Worm (Caenorhabditis elegans) whole organism, young adult: ENCODE measurements around the gene ubc-18.

Experiments used
- C17E4.6 ChIP-seq: fragments of 200-800 bp; sonication (Bioruptor generic); IDR thresholded peaks from 2 replicates; pipeline ENCODE4 v1.3.6; 2022; ENCODE audit warnings: missing genetic modification reagents, missing genetic modification characterization, missing compliant biosample characterization
- D2030.7 ChIP-seq: fragments of 200-800 bp; sonication (Bioruptor generic); IDR thresholded peaks from 2 replicates; pipeline ENCODE4 v1.3.6; 2022; ENCODE audit warnings: missing genetic modification reagents, missing genetic modification characterization, missing compliant biosample characterization
- F57A8.1 ChIP-seq: fragments of 200-800 bp; sonication (Bioruptor generic); optimal IDR thresholded peaks from 2 replicates; lab custom pipeline; 2018; ENCODE audit warnings: mild to moderate bottlenecking, missing genetic modification characterization, moderate library complexity, missing compliant biosample characterization
- Y53F4B.3 ChIP-seq: fragments of 200-800 bp; sonication (Bioruptor generic); IDR thresholded peaks from 2 replicates; pipeline ENCODE4 v1.3.6; 2022; ENCODE audit warnings: missing genetic modification reagents, missing genetic modification characterization, missing compliant biosample characterization
- Y79H2A.3 ChIP-seq: fragments of 200-800 bp; sonication (Bioruptor generic); conservative IDR thresholded peaks from 2 replicates; pipeline ENCODE4 v1.3.6; 2022; ENCODE audit warnings: missing genetic modification reagents, missing genetic modification characterization, missing compliant biosample characterization
- Y95B8A.8 ChIP-seq: fragments of 200-800 bp; sonication (Bioruptor generic); IDR thresholded peaks from 2 replicates; pipeline ENCODE4 v1.3.6; 2022; ENCODE audit warnings: missing genetic modification reagents, missing genetic modification characterization, missing compliant biosample characterization
- akir-1 ChIP-seq: fragments of 200-800 bp; sonication (Bioruptor generic); optimal IDR thresholded peaks from 2 replicates; lab custom pipeline; 2018; ENCODE audit warnings: mild to moderate bottlenecking, missing genetic modification characterization, moderate library complexity, missing compliant biosample characterization
- ama-1 ChIP-seq, 3 experiments: fragments of 150-350 bp in 1 of 3; sonication (generic microtip) in 2 of 3; optimal IDR thresholded peaks; 2 replicates each; lab custom pipeline; 2014 to 2018; ENCODE audit warnings: missing biosample characterization in 2 of 3, missing genetic modification characterization in 2 of 3, missing genetic modification reagents in 2 of 3
- athp-1 ChIP-seq: sonication (generic microtip); optimal IDR thresholded peaks from 2 replicates; lab custom pipeline; 2017; ENCODE audit warnings: mild to moderate bottlenecking, missing genetic modification characterization, missing compliant biosample characterization
- attf-3 ChIP-seq: fragments of 200-800 bp; sonication (Bioruptor generic); conservative IDR thresholded peaks from 2 replicates; pipeline ENCODE4 v1.3.6; 2022; ENCODE audit warnings: missing genetic modification reagents, missing genetic modification characterization, missing compliant biosample characterization
- attf-5 ChIP-seq: fragments of 200-800 bp; sonication (Bioruptor generic); optimal IDR thresholded peaks from 2 replicates; lab custom pipeline; 2018; ENCODE audit warnings: mild to moderate bottlenecking, missing genetic modification characterization, missing compliant biosample characterization
- ceh-79 ChIP-seq: sonication (generic microtip); optimal IDR thresholded peaks from 2 replicates; lab custom pipeline; 2017; ENCODE audit warnings: mild to moderate bottlenecking, missing genetic modification characterization, missing compliant biosample characterization
- dpl-1 ChIP-seq: fragments of 150-350 bp; optimal IDR thresholded peaks from 2 replicates; lab custom pipeline; 2014; ENCODE audit warnings: missing biosample characterization, missing genetic modification reagents, missing genetic modification characterization
- efl-1 ChIP-seq: fragments of 150-350 bp; optimal IDR thresholded peaks from 2 replicates; lab custom pipeline; 2014; ENCODE audit warnings: missing biosample characterization, missing genetic modification reagents, missing genetic modification characterization
- egl-18 ChIP-seq: fragments of 200-800 bp; sonication (Bioruptor generic); IDR thresholded peaks from 2 replicates; pipeline ENCODE4 v1.3.6; 2022; ENCODE audit warnings: missing genetic modification reagents, missing genetic modification characterization, missing compliant biosample characterization
- egrh-3 ChIP-seq: fragments of 200-800 bp; sonication (Bioruptor generic); IDR thresholded peaks from 2 replicates; pipeline ENCODE4 v1.3.6; 2022; ENCODE audit warnings: missing genetic modification reagents, missing genetic modification characterization, missing compliant biosample characterization
- ekl-4 ChIP-seq: fragments of 200-800 bp; sonication (Bioruptor generic); IDR thresholded peaks from 2 replicates; pipeline ENCODE4 v1.3.6; 2022; ENCODE audit warnings: missing genetic modification reagents, missing genetic modification characterization, missing compliant biosample characterization
- hmg-20 ChIP-seq: fragments of 200-800 bp; sonication (Bioruptor generic); IDR thresholded peaks from 2 replicates; pipeline ENCODE4 v1.3.6; 2022; ENCODE audit warnings: missing genetic modification reagents, missing genetic modification characterization, missing compliant biosample characterization
- hsf-1 ChIP-seq: fragments of 200-800 bp; sonication (Bioruptor generic); IDR thresholded peaks from 2 replicates; pipeline ENCODE4 v1.3.6; 2022; ENCODE audit warnings: missing genetic modification reagents, missing genetic modification characterization, missing compliant biosample characterization
- lin-35 ChIP-seq, 3 experiments: fragments of 150-350 bp in 2 of 3; sonication (generic microtip) in 1 of 3; optimal IDR thresholded peaks; 2 replicates each; lab custom pipeline; 2014 to 2018; ENCODE audit warnings: missing biosample characterization in 3 of 3, missing genetic modification characterization in 3 of 3, missing genetic modification reagents in 3 of 3
- lin-54 ChIP-seq: fragments of 200-800 bp; sonication (Bioruptor generic); optimal IDR thresholded peaks from 2 replicates; lab custom pipeline; 2018; ENCODE audit warnings: mild to moderate bottlenecking, missing genetic modification characterization, missing compliant biosample characterization
- lsl-1 ChIP-seq: fragments of 200-800 bp; sonication (Bioruptor generic); optimal IDR thresholded peaks from 2 replicates; lab custom pipeline; 2018; ENCODE audit warnings: mild to moderate bottlenecking, missing genetic modification characterization, moderate library complexity, missing compliant biosample characterization
- madf-10 ChIP-seq: sonication (generic microtip); optimal IDR thresholded peaks from 2 replicates; lab custom pipeline; 2016; ENCODE audit warnings: mild to moderate bottlenecking, missing genetic modification characterization, missing compliant biosample characterization
- madf-6 ChIP-seq: fragments of 200-800 bp; sonication (Bioruptor generic); IDR thresholded peaks from 2 replicates; pipeline ENCODE4 v1.3.6; 2022; ENCODE audit warnings: missing genetic modification reagents, missing genetic modification characterization, missing compliant biosample characterization
- mcd-1 ChIP-seq: fragments of 200-800 bp; sonication (Bioruptor generic); IDR thresholded peaks from 2 replicates; pipeline ENCODE4 v1.3.6; 2022; ENCODE audit warnings: missing genetic modification reagents, missing genetic modification characterization, missing compliant biosample characterization
- nfya-2 ChIP-seq: fragments of 200-800 bp; sonication (Bioruptor generic); IDR thresholded peaks from 2 replicates; pipeline ENCODE4 v1.3.6; 2022; ENCODE audit warnings: missing genetic modification reagents, missing genetic modification characterization, missing compliant biosample characterization
- nhr-120 ChIP-seq: fragments of 200-800 bp; sonication (Bioruptor generic); IDR thresholded peaks from 2 replicates; pipeline ENCODE4 v1.3.6; 2022; ENCODE audit warnings: missing genetic modification characterization, missing compliant biosample characterization
- nhr-27 ChIP-seq: fragments of 200-800 bp; sonication (Bioruptor generic); optimal IDR thresholded peaks from 2 replicates; lab custom pipeline; 2018; ENCODE audit warnings: mild to moderate bottlenecking, missing genetic modification characterization, moderate library complexity, missing compliant biosample characterization
- snpc-1.1 ChIP-seq: sonication (generic microtip); optimal IDR thresholded peaks from 2 replicates; lab custom pipeline; 2017; ENCODE audit warnings: missing genetic modification characterization, mild to moderate bottlenecking, missing compliant biosample characterization, antibody characterized with exemption, moderate library complexity, missing genotype, missing genetic modification reagents; ENCODE audit not compliant: insufficient read depth
- snpc-1.3 ChIP-seq: sonication (generic microtip); optimal IDR thresholded peaks from 2 replicates; lab custom pipeline; 2017; ENCODE audit warnings: missing genetic modification characterization, mild to moderate bottlenecking, missing compliant biosample characterization, antibody characterized with exemption, moderate library complexity, missing genotype, missing genetic modification reagents; ENCODE audit not compliant: insufficient read depth
- snpc-3.4 ChIP-seq: sonication (generic microtip); optimal IDR thresholded peaks from 2 replicates; lab custom pipeline; 2017; ENCODE audit warnings: missing genetic modification characterization, mild to moderate bottlenecking, missing compliant biosample characterization, antibody characterized with exemption, moderate library complexity, missing genotype, missing genetic modification reagents
- snpc-4 ChIP-seq, 5 experiments: fragments of 150-350 bp in 1 of 5; sonication (generic microtip) in 4 of 5; optimal IDR thresholded peaks; 2 replicates each; lab custom pipeline; 2014 to 2018; ENCODE audit warnings: missing genetic modification characterization in 5 of 5, missing biosample characterization in 3 of 5, antibody characterized with exemption in 2 of 5, mild to moderate bottlenecking in 2 of 5, missing compliant biosample characterization in 2 of 5, missing genotype in 2 of 5, moderate library complexity in 2 of 5, missing genetic modification reagents in 1 of 5
- somi-1 ChIP-seq: fragments of 200-800 bp; sonication (Bioruptor generic); optimal IDR thresholded peaks from 2 replicates; lab custom pipeline; 2018; ENCODE audit warnings: mild to moderate bottlenecking, missing genetic modification characterization, missing compliant biosample characterization
- tbx-9 ChIP-seq: sonication (generic microtip); optimal IDR thresholded peaks from 2 replicates; lab custom pipeline; 2016; ENCODE audit warnings: borderline replicate concordance, missing genetic modification characterization, inconsistent platforms, missing compliant biosample characterization
- unc-130 ChIP-seq: sonication (generic microtip); optimal IDR thresholded peaks from 2 replicates; lab custom pipeline; 2016; ENCODE audit warnings: missing genetic modification reagents, missing genetic modification characterization, missing compliant biosample characterization
- zim-3 ChIP-seq: sonication (generic microtip); optimal IDR thresholded peaks from 2 replicates; lab custom pipeline; 2017; ENCODE audit warnings: mild to moderate bottlenecking, missing genetic modification characterization, moderate library complexity, missing compliant biosample characterization
- ztf-28 ChIP-seq: fragments of 200-800 bp; sonication (Bioruptor generic); IDR thresholded peaks from 2 replicates; pipeline ENCODE4 v1.3.6; 2022; ENCODE audit warnings: missing genetic modification reagents, missing genetic modification characterization, missing compliant biosample characterization
- ztf-3 ChIP-seq: fragments of 200-800 bp; sonication (Bioruptor generic); optimal IDR thresholded peaks from 2 replicates; lab custom pipeline; 2018; ENCODE audit warnings: mild to moderate bottlenecking, missing genetic modification characterization, missing compliant biosample characterization
- ztf-6 ChIP-seq: fragments of 200-800 bp; sonication (Bioruptor generic); IDR thresholded peaks from 2 replicates; pipeline ENCODE4 v1.3.6; 2022; ENCODE audit warnings: missing genetic modification reagents, missing genetic modification characterization, missing compliant biosample characterization

Gene ubc-18

ce11 chrIII:7078737-7079136 lies 10.4 kb upstream of the ubc-18 start, which contains the start of gene ZK418.6:
ZK418.6 (minus strand) TSS chrIII:7078837.
- no peak for TF ChIP-seq ztf-28 (GFP tag; lab: Robert Waterston, UW)

- TF ChIP-seq ama-1 (optimal IDR thresholded peaks at IDR 0.05; lab: Kevin White, UChicago) = no peak
- TF ChIP-seq ama-1 (GFP tag; optimal IDR thresholded peaks at IDR 0.05; lab: Kevin White, UChicago) = no peak
- TF ChIP-seq attf-5 (GFP tag; lab: Kevin White, UChicago) = no peak
- no peak for TF ChIP-seq efl-1 (GFP tag; lab: Kevin White, UChicago)
- TF ChIP-seq snpc-1.3 (tag; lab: Kevin White, UChicago) = no peak
- TF ChIP-seq nhr-27 = no peak
- TF ChIP-seq madf-6 (GFP tag; lab: Robert Waterston, UW) = no peak
Observed at ce11 chrIII:7076386-7076785, 8.0 kb upstream of the ubc-18 start, which contains the start of gene ZK418.13. ZK418.13 (minus strand) TSS chrIII:7076486.

- peak; percentile 88 for TF ChIP-seq lin-54 (GFP tag; lab: Kevin White, UChicago)
- no peak for TF ChIP-seq C17E4.6 (GFP tag; lab: Robert Waterston, UW)
- TF ChIP-seq madf-10 (tag; lab: Kevin White, UChicago) = no peak
- TF ChIP-seq egl-18 (GFP tag; lab: Robert Waterston, UW) = no peak
- TF ChIP-seq lin-35 (GFP tag; optimal IDR thresholded peaks at IDR 0.05; lab: Kevin White, UChicago) = peak; percentile 8 to 86 (median 49)
- TF ChIP-seq mcd-1 (GFP tag; lab: Robert Waterston, UW) = peak; percentile 91
- TF ChIP-seq efl-1 (GFP tag; lab: Kevin White, UChicago) = peak; percentile 77
- peak; percentile 70 for TF ChIP-seq dpl-1 (GFP tag; lab: Kevin White, UChicago)
- peak; percentile 15 for TF ChIP-seq attf-5 (GFP tag; lab: Kevin White, UChicago)
Observed at ce11 chrIII:7073801-7074386, 5.5 kb upstream of the ubc-18 start, which contains the start of gene ZK418.5. ZK418.5 (minus strand) TSS chrIII:7073851.

ce11 chrIII:7072452-7072851 lies 4.1 kb upstream of the ubc-18 start, which contains the start of gene lin-37:
lin-37 (minus strand) TSS chrIII:7072552.
- TF ChIP-seq nfya-2 = no peak
- TF ChIP-seq akir-1 (GFP tag; lab: Kevin White, UChicago) = no peak
- TF ChIP-seq ztf-3 (GFP tag; lab: Kevin White, UChicago) = no peak
- TF ChIP-seq D2030.7 (GFP tag; lab: Robert Waterston, UW) = no peak
- TF ChIP-seq snpc-3.4 = no peak
- TF ChIP-seq snpc-1.1 (tag; lab: Kevin White, UChicago) = no peak
- no peak for TF ChIP-seq madf-10 (tag; lab: Kevin White, UChicago)
- TF ChIP-seq egrh-3 (GFP tag; lab: Robert Waterston, UW) = no peak
- TF ChIP-seq somi-1 (GFP tag; lab: Kevin White, UChicago) = no peak
- TF ChIP-seq athp-1 (tag; lab: Kevin White, UChicago) = no peak
- no peak for TF ChIP-seq unc-130 (GFP tag; lab: Kevin White, UChicago)
- TF ChIP-seq attf-3 = no peak
- TF ChIP-seq tbx-9 (tag; lab: Kevin White, UChicago) = no peak
- TF ChIP-seq Y53F4B.3 = no peak

ce11 chrIII:7069981-7070380 lies 1.6 kb upstream of the ubc-18 start, which contains the start of gene tmem-17:
tmem-17 (plus strand) TSS chrIII:7070281.
- no peak for TF ChIP-seq F57A8.1 (GFP tag; lab: Kevin White, UChicago)
- no peak for TF ChIP-seq zim-3 (tag; lab: Kevin White, UChicago)
- no peak for TF ChIP-seq ztf-6
- TF ChIP-seq Y79H2A.3 (GFP tag; lab: Robert Waterston, UW) = no peak
- TF ChIP-seq ceh-79 (tag; lab: Kevin White, UChicago) = no peak
- no peak for TF ChIP-seq Y53F4B.3
- no peak for TF ChIP-seq lsl-1
- TF ChIP-seq hmg-20 (GFP tag; lab: Robert Waterston, UW) = no peak
- no peak for TF ChIP-seq nhr-120
- TF ChIP-seq hsf-1 (GFP tag; lab: Robert Waterston, UW) = no peak
- TF ChIP-seq Y95B8A.8 (GFP tag; lab: Robert Waterston, UW) = no peak
- TF ChIP-seq somi-1 (GFP tag; lab: Kevin White, UChicago) = no peak
- no peak for TF ChIP-seq attf-5 (GFP tag; lab: Kevin White, UChicago)
- TF ChIP-seq snpc-4 (GFP tag; optimal IDR thresholded peaks at IDR 0.05; lab: Kevin White, UChicago) = no peak
- TF ChIP-seq snpc-4 (tag; optimal IDR thresholded peaks at IDR 0.05; lab: Kevin White, UChicago) = no peak
- TF ChIP-seq ekl-4 (GFP tag; lab: Robert Waterston, UW) = no peak
